Fruit fly (Drosophila melanogaster): ENCODE data around the gene CG33673.
A peak's percentile ranks its signal among the peaks of the same experiment; 100 is the strongest.

The CG33673 gene

DNA sequence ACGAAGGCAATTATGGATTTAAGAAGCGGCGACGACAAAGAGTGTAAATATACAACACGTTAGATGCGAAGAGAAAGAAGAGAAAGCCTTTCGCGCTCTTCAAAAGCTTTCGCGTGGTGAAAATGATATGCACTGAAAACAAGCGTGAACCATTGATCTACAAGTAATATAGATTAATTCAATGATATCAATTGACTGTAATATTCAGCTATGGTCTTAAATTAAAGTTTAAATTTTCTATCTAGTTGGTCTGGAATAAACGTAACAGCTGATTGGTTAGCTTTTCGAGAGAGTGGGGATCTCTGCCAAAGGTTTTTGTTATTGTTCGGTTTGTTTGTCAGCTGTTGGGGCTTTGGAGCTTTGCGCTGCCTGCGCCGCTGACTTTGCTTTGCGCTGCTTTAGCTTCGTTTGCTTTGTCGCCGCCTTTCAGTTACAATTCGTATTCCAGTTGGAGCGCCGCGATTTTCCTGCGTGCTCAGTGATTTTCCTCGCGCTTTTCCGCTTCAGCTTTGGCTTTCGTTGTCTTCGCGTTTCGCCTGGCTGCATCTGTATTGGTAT, 35.1 kb downstream of the CG33673 start (continued):
- TF ChIP-seq CG10267 (tag; optimal IDR thresholded peaks at IDR 0.05) = peak; percentile 1
- TF ChIP-seq E2f2 (GFP tag; IDR thresholded peaks at IDR 0.05) = no peak; the same call in 1 of the 2 replicates
- TF ChIP-seq E2f1 (GFP tag; IDR thresholded peaks at IDR 0.05) = no peak
- peak; percentile 14 for TF ChIP-seq corto (GFP tag; optimal IDR thresholded peaks at IDR 0.05)
- peak; percentile 7 for TF ChIP-seq NfI (GFP tag; optimal IDR thresholded peaks at IDR 0.05)
- no peak for TF ChIP-seq CG30020 (tag; optimal IDR thresholded peaks at IDR 0.05)
- TF ChIP-seq CG18262 (tag; optimal IDR thresholded peaks at IDR 0.05) = peak; percentile 58
- TF ChIP-seq lab (GFP tag; optimal IDR thresholded peaks at IDR 0.05) = peak; percentile 62
- peak; percentile 74; the same call in 1 of the 4 replicates for TF ChIP-seq chinmo (GFP tag; IDR thresholded peaks at IDR 0.05; ENCODE audit: partially characterized antibody)
- TF ChIP-seq CG9727 (GFP tag; optimal IDR thresholded peaks at IDR 0.05) = no peak
- TF ChIP-seq Awh (GFP tag; IDR thresholded peaks at IDR 0.05) = 0 out of 2 replicates have a peak, but pooled peaks have one; percentile 27
- no peak for TF ChIP-seq CG2116 (GFP tag; optimal IDR thresholded peaks at IDR 0.05)
- no peak for TF ChIP-seq CG17186 (GFP tag; optimal IDR thresholded peaks at IDR 0.05)
- peak in 1 of 2 experiments; percentile 27 for TF ChIP-seq bsh (GFP tag; optimal IDR thresholded peaks at IDR 0.05)
- no peak for TF ChIP-seq toy (GFP tag; IDR thresholded peaks at IDR 0.05)
- no peak for TF ChIP-seq peb (GFP tag; IDR thresholded peaks at IDR 0.05)
- peak; percentile 17 for TF ChIP-seq HHEX (GFP tag; optimal IDR thresholded peaks at IDR 0.05)
- TF ChIP-seq CoRest (tag; optimal IDR thresholded peaks at IDR 0.05) = no peak
- TF ChIP-seq CG32532 (GFP tag; IDR thresholded peaks at IDR 0.05) = 0 out of 2 replicates have a peak, but pooled peaks have one; percentile 15
- TF ChIP-seq gem (tag; optimal IDR thresholded peaks at IDR 0.05) = peak; percentile 30
- peak; percentile 11 for TF ChIP-seq CG14710 (tag; optimal IDR thresholded peaks at IDR 0.05)
- TF ChIP-seq emc (GFP tag; optimal IDR thresholded peaks at IDR 0.05) = no peak
- TF ChIP-seq gsb-n (tag; optimal IDR thresholded peaks at IDR 0.05) = no peak
- TF ChIP-seq lbe (GFP tag; optimal IDR thresholded peaks at IDR 0.05) = peak; percentile 63
- peak; percentile 3 for TF ChIP-seq ewg (GFP tag; optimal IDR thresholded peaks at IDR 0.05)
- TF ChIP-seq Jarid2 (GFP tag; optimal IDR thresholded peaks at IDR 0.05) = peak; percentile 81
- TF ChIP-seq zf30C (GFP tag; optimal IDR thresholded peaks at IDR 0.05) = peak; percentile 19
- TF ChIP-seq Lpt (GFP tag; optimal IDR thresholded peaks at IDR 0.05) = no peak
- TF ChIP-seq Pdp1 (GFP tag; optimal IDR thresholded peaks at IDR 0.05) = peak in 1 of 2 experiments; percentile 6
- peak; percentile 15 for TF ChIP-seq Fer1 (GFP tag; optimal IDR thresholded peaks at IDR 0.05)
- TF ChIP-seq CG2120 (GFP tag; optimal IDR thresholded peaks at IDR 0.05) = no peak
- peak; percentile 71; the same call in 1 of the 3 replicates for TF ChIP-seq ci (GFP tag; IDR thresholded peaks at IDR 0.05)
- no peak for TF ChIP-seq chm (GFP tag; IDR thresholded peaks at IDR 0.05)
- TF ChIP-seq CG4328 (GFP tag; optimal IDR thresholded peaks at IDR 0.05) = peak; percentile 15
- peak; percentile 82 for TF ChIP-seq psq (GFP tag; optimal IDR thresholded peaks at IDR 0.05)
- TF ChIP-seq gcm (GFP tag; optimal IDR thresholded peaks at IDR 0.05) = peak; percentile 18
- no peak for TF ChIP-seq HmgD (GFP tag; optimal IDR thresholded peaks at IDR 0.05)
- peak; percentile 11 for TF ChIP-seq nau (GFP tag; optimal IDR thresholded peaks at IDR 0.05)
- no peak for TF ChIP-seq CG6791 (GFP tag; IDR thresholded peaks at IDR 0.05; ENCODE audit: partially characterized antibody)
- no peak for TF ChIP-seq dm (GFP tag; optimal IDR thresholded peaks at IDR 0.05)
- peak; percentile 17 for TF ChIP-seq CG7556 (GFP tag; optimal IDR thresholded peaks at IDR 0.05)
- peak in 1 of 2 experiments; percentile 80 for TF ChIP-seq crp (GFP tag; optimal IDR thresholded peaks at IDR 0.05)
- TF ChIP-seq CG15514 (GFP tag; optimal IDR thresholded peaks at IDR 0.05) = no peak
- peak; percentile 42 for TF ChIP-seq CG12071 (GFP tag; optimal IDR thresholded peaks at IDR 0.05)
- TF ChIP-seq CG3281 (GFP tag; optimal IDR thresholded peaks at IDR 0.05) = peak; percentile 17
- TF ChIP-seq ac (GFP tag; optimal IDR thresholded peaks at IDR 0.05) = no peak
- TF ChIP-seq her (GFP tag; optimal IDR thresholded peaks at IDR 0.05) = peak; percentile 44
- no peak for TF ChIP-seq hkb (optimal IDR thresholded peaks at IDR 0.05)
- TF ChIP-seq hkb (GFP tag; IDR thresholded peaks at IDR 0.05) = peak; percentile 25; the same call in 1 of the 2 replicates
